Worm (Caenorhabditis elegans) whole organism, L3 larva: Measurements from ENCODE around the gene cest-2.2.

Source experiments
- ama-1 ChIP-seq: fragments of 150-350 bp; optimal IDR thresholded peaks from 2 replicates; lab custom pipeline; 2018
- ceh-16 ChIP-seq: sonication (generic microtip); optimal IDR thresholded peaks from 2 replicates; lab custom pipeline; 2017; ENCODE audit warnings: missing biosample characterization, missing genetic modification characterization
- ceh-28 ChIP-seq: fragments of 150-350 bp; optimal IDR thresholded peaks from 2 replicates; lab custom pipeline; 2014; ENCODE audit warnings: missing biosample characterization, missing genetic modification reagents, missing genetic modification characterization
- ceh-9 ChIP-seq: sonication (generic microtip); optimal IDR thresholded peaks from 2 replicates; lab custom pipeline; 2018; ENCODE audit warnings: missing biosample characterization, missing genetic modification characterization
- daf-12 ChIP-seq: fragments of 150-350 bp; optimal IDR thresholded peaks from 2 replicates; lab custom pipeline; 2014; ENCODE audit warnings: missing biosample characterization, missing genetic modification reagents, missing genetic modification characterization
- elt-2 ChIP-seq: sonication (generic microtip); optimal IDR thresholded peaks from 2 replicates; lab custom pipeline; 2016; ENCODE audit warnings: missing genetic modification reagents, mild to moderate bottlenecking, missing genetic modification characterization, missing compliant biosample characterization
- eor-1 ChIP-seq, 2 experiments: fragments of 150-350 bp; optimal IDR thresholded peaks; 2 replicates each; lab custom pipeline; 2014 to 2018; ENCODE audit warnings: missing biosample characterization in 2 of 2, missing genetic modification characterization in 2 of 2
- fkh-2 ChIP-seq: fragments of 150-350 bp; optimal IDR thresholded peaks from 2 replicates; lab custom pipeline; 2014; ENCODE audit warnings: missing biosample characterization, missing genetic modification reagents, missing genetic modification characterization
- hmg-11 ChIP-seq: sonication (generic microtip); optimal IDR thresholded peaks from 2 replicates; lab custom pipeline; 2016; ENCODE audit warnings: missing genetic modification characterization, missing compliant biosample characterization
- lin-39 ChIP-seq: fragments of 150-350 bp; optimal IDR thresholded peaks from 2 replicates; lab custom pipeline; 2018; ENCODE audit warnings: missing biosample characterization, missing genetic modification reagents, missing genetic modification characterization
- mml-1 ChIP-seq: fragments of 150-350 bp; sonication (generic microtip); optimal IDR thresholded peaks from 3 replicates; lab custom pipeline; 2014; ENCODE audit warnings: missing biosample characterization, missing genetic modification characterization
- nhr-23 ChIP-seq: fragments of 150-350 bp; optimal IDR thresholded peaks from 2 replicates; lab custom pipeline; 2014; ENCODE audit warnings: missing biosample characterization, missing genetic modification reagents, missing genetic modification characterization
- nhr-237 ChIP-seq: fragments of 150-350 bp; optimal IDR thresholded peaks from 2 replicates; lab custom pipeline; 2014; ENCODE audit warnings: missing biosample characterization, missing genetic modification characterization
- nhr-28 ChIP-seq: fragments of 150-350 bp; optimal IDR thresholded peaks from 2 replicates; lab custom pipeline; 2014; ENCODE audit warnings: missing biosample characterization, missing genetic modification characterization
- nhr-43 ChIP-seq: sonication (generic microtip); optimal IDR thresholded peaks from 2 replicates; lab custom pipeline; 2016; ENCODE audit warnings: mild to moderate bottlenecking, missing genetic modification characterization, missing compliant biosample characterization; ENCODE audit not compliant: poor library complexity, severe bottlenecking
- pha-4 ChIP-seq: fragments of 150-350 bp; optimal IDR thresholded peaks from 2 replicates; lab custom pipeline; 2014; ENCODE audit warnings: missing biosample characterization, missing genetic modification reagents, missing genetic modification characterization
- tbx-2 ChIP-seq: sonication (generic microtip); optimal IDR thresholded peaks from 2 replicates; lab custom pipeline; 2016; ENCODE audit warnings: mild to moderate bottlenecking, missing genetic modification characterization, missing compliant biosample characterization
- unc-39 ChIP-seq: sonication (generic microtip); optimal IDR thresholded peaks from 4 replicates; lab custom pipeline; 2017; ENCODE audit warnings: missing biosample characterization, missing genetic modification characterization

cest-2.2 gene

DNA sequence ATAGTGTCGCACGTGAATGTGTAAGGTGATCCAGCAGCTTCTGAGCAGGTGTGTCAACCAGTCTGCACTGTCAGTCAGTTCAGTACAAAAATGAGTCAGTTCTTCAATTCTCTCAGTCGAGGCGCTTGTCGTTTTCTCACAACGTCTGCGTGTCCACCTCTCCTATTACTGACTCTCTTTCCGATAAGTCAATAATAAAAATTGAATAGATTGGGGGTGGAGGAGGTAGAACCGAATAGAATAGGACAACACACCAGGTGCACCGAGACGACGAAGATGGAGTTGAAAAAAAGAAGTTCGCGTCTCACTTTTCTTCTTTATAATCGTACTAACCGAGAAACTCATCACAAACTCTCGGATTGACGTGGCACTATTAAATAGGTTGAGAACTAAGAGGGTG lies 47.3 kb downstream of the cest-2.2 start:
- TF ChIP-seq pha-4, result peak; percentile 72
- peak; percentile 47 for TF ChIP-seq elt-2 (tag; lab: Kevin White, UChicago)
- TF ChIP-seq ceh-16 (tag; lab: Kevin White, UChicago), result no peak

DNA sequence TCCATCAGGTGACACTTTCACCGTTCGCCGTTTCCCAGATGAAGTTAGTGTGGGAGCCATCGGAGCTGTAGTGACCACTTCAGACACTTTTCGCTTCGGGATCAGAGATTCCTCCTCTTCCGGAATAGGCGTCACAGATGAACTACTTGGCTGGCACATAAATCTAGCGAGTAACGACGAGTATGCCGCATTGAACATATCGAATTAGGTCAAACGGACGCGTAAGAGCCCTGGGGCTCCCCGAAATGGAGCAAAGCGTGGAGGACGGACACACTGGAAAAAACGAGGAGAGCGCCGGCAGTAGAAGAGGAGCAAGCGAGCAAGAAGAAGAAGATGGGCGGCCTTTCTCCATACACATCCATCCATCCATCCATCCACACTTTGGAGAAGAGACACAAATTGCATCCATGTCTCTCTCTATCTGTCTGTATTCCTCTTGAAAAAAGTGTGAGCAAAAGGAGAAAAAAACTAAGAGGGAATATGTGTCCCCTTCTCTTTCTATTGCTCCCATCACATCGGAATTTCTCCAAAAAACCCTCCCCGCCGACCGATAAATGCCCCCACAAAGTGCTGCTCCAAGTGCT lies 48.7 kb downstream of the cest-2.2 start:
- no peak for TF ChIP-seq unc-39 (tag; lab: Kevin White, UChicago)
- no peak for TF ChIP-seq nhr-237 (tag; lab: Kevin White, UChicago)
- TF ChIP-seq hmg-11 (tag; lab: Kevin White, UChicago), result peak; percentile 13
- no peak for TF ChIP-seq fkh-2 (tag; lab: Kevin White, UChicago)
- peak; percentile 27 for TF ChIP-seq lin-39 (tag; lab: Kevin White, UChicago)
- TF ChIP-seq nhr-28 (tag; lab: Kevin White, UChicago), result no peak
- no peak for TF ChIP-seq nhr-23
- no peak for TF ChIP-seq pha-4
- no peak for TF ChIP-seq ceh-9 (tag; lab: Kevin White, UChicago)
- TF ChIP-seq eor-1 (tag; optimal IDR thresholded peaks at IDR 0.05; lab: Kevin White, UChicago), result no peak
- no peak for TF ChIP-seq mml-1 (tag; lab: Kevin White, UChicago)
- no peak for TF ChIP-seq daf-12 (tag; lab: Kevin White, UChicago)
- TF ChIP-seq ama-1, result no peak
- TF ChIP-seq nhr-43, result no peak
- no peak for TF ChIP-seq ceh-16 (tag; lab: Kevin White, UChicago)

DNA sequence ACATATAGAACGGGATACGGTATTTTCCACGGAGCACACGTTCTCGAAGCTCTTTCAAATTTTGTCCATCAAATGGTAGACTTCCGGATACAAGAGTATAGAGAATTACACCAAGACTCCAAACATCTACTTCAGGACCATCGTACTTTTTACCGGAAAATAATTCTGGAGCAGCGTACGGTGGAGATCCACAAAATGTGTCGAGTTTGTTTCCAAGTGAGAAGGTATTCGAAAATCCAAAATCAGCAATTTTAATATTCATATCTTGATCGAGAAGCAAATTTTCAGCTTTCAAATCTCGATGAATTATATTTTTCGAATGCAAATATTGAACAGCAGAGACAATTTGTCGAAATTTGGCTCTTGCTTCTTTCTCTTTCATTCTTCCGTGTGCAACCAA lies 52.0 kb downstream of the cest-2.2 start:
- TF ChIP-seq tbx-2 (tag; lab: Kevin White, UChicago) (no peak), ceh-28 (no peak), nhr-237 (tag; lab: Kevin White, UChicago) (no peak), ceh-9 (tag; lab: Kevin White, UChicago) (no peak)
- TF ChIP-seq, all 47 proteins: peak for 0
